Worm (Caenorhabditis elegans): ENCODE measurements around the gene cnep-1.

DNA sequence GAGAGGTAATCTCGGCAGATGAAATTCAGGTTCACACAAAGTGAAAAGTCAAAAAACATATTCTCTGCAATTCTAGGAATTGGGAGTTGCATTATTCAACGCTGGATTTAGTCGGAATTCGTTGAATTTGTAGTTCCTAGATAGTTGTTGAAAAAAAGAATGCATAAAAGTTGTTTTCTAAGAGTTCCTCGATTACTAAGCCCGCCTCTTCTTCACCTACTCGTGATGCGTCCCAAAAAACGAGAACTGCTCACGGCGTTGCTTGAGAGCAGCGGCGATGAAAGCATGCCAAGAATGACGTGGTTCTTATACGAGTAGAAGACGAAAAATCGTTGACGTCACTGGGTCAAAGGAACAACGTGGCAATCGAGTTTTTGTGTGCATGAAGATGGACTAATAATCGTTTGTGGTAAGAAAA is 14.9 kb downstream of the cnep-1 start:
- TF ChIP-seq ceh-82 (tag; optimal IDR thresholded peaks at IDR 0.05) (no peak), elt-1 (tag; optimal IDR thresholded peaks at IDR 0.05) (no peak)
